Worm (Caenorhabditis elegans): ENCODE measurements around the gene F17C11.2.

DNA sequence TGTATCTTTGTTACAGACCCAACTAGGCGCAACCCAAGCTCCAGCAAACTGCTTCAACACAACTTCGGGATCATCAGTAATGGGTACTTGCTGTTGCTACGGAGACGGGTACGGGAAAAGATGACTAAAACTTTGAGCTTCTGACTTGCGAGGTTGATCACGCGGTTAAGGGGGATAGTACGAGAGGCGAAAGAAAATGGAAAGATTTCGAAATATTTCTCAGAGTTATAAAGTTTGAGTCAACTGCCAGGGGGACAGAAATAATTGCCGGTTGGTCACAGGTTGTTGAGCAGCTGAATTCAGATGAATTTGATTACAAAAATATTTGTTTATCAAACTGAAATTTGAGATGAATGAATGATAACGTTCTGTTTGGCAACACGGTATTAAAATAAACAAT lies 22.4 kb upstream of the F17C11.2 start:
- TF ChIP-seq him-1 (tag; optimal IDR thresholded peaks at IDR 0.05): no peak
- no peak for TF ChIP-seq W03F9.2 (tag; optimal IDR thresholded peaks at IDR 0.05)
- TF ChIP-seq dao-5 (tag; optimal IDR thresholded peaks at IDR 0.05): no peak
